In the genomic region with DNA sequence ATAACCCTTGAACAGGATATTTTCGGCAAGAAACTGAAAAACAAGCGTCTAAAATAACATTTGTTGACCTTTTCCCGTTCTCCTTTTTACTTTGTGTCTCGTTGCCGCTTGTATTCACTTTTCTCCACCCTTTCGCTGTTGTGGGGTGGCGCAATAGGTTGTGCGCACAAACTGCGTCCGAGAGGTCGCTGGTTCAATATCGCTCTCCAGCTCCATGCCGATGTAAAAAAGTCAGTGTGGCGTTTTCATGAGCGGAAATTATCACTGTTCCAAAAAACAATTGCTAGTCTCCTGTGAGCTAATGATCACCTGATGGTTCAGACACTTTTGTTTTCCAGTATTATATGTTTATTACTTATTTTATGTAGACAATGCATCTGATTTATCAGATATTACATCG, we compare ENCODE assay signal across 2 worm cellular contexts.
TF ChIP-seq lines count a peak whose summit lies in the region.

No protein-coding gene starts in this region.

TF ChIP-seq in whole organism, L4 larva, 104 proteins besides CTCF, POLR2A, EP300 and RAD21 (continued from another document):
- TF ChIP-seq zfp-2 (tag; optimal IDR thresholded peaks at IDR 0.05; lab: Kevin White, UChicago): no peak
- no peak for TF ChIP-seq egl-27 (tag; optimal IDR thresholded peaks at IDR 0.05; lab: Kevin White, UChicago)
- peak; percentile 73 for TF ChIP-seq lin-13 (GFP tag; optimal IDR thresholded peaks at IDR 0.05; lab: Kevin White, UChicago)
- TF ChIP-seq dmd-8 (GFP tag; IDR thresholded peaks at IDR 0.05; lab: Robert Waterston, UW): peak; percentile 78; the same call in 1 of the 2 replicates
- TF ChIP-seq rbr-2 (tag; optimal IDR thresholded peaks at IDR 0.05; lab: Kevin White, UChicago): peak; percentile 88
- TF ChIP-seq fos-1 (tag; optimal IDR thresholded peaks at IDR 0.05; lab: Kevin White, UChicago): no peak
- no peak; the same call in 1 of the 2 replicates for TF ChIP-seq php-3 (GFP tag; IDR thresholded peaks at IDR 0.05; lab: Robert Waterston, UW)
- TF ChIP-seq snpc-1.2 (GFP tag; IDR thresholded peaks at IDR 0.05; lab: Robert Waterston, UW): no peak
- no peak for TF ChIP-seq zip-11 (GFP tag; IDR thresholded peaks at IDR 0.05; lab: Robert Waterston, UW)
- TF ChIP-seq dmd-6 (GFP tag; IDR thresholded peaks at IDR 0.05; lab: Robert Waterston, UW): peak; percentile 80
- TF ChIP-seq unc-39 (tag; optimal IDR thresholded peaks at IDR 0.05; lab: Kevin White, UChicago): no peak
- TF ChIP-seq lin-38 (GFP tag; IDR thresholded peaks at IDR 0.05; lab: Robert Waterston, UW): no peak; the same call in 1 of the 2 replicates
- TF ChIP-seq hmg-1.1 (GFP tag; IDR thresholded peaks at IDR 0.05; lab: Robert Waterston, UW): peak; percentile 93
- TF ChIP-seq zip-2 (tag; optimal IDR thresholded peaks at IDR 0.05; lab: Kevin White, UChicago): no peak
- peak; percentile 81 for TF ChIP-seq zfp-3 (GFP tag; conservative IDR thresholded peaks at IDR 0.05; lab: Robert Waterston, UW)
- peak; percentile 73 for TF ChIP-seq spr-1 (tag; optimal IDR thresholded peaks at IDR 0.05; lab: Kevin White, UChicago)
- no peak for TF ChIP-seq fkh-10 (GFP tag; optimal IDR thresholded peaks at IDR 0.05; lab: Kevin White, UChicago)
- TF ChIP-seq pha-4 (GFP tag; IDR thresholded peaks at IDR 0.05; lab: Robert Waterston, UW): peak; percentile 82
- TF ChIP-seq pha-4 (tag; optimal IDR thresholded peaks at IDR 0.05; lab: Kevin White, UChicago): no peak
- no peak for TF ChIP-seq lin-39 (tag; optimal IDR thresholded peaks at IDR 0.05; lab: Kevin White, UChicago)
- TF ChIP-seq F10B5.3 (tag; optimal IDR thresholded peaks at IDR 0.05; lab: Kevin White, UChicago): peak; percentile 7
- TF ChIP-seq nhr-48 (tag; optimal IDR thresholded peaks at IDR 0.05; lab: Kevin White, UChicago): no peak
- no peak for TF ChIP-seq ces-1 (GFP tag; optimal IDR thresholded peaks at IDR 0.05; lab: Kevin White, UChicago)
- peak; percentile 87 for TF ChIP-seq arid-1 (GFP tag; conservative IDR thresholded peaks at IDR 0.05; lab: Robert Waterston, UW)
- TF ChIP-seq mxl-2 (GFP tag; conservative IDR thresholded peaks at IDR 0.05; lab: Robert Waterston, UW): 0 out of 2 replicates have a peak, but pooled peaks have one; percentile 57
- no peak for TF ChIP-seq dpl-1 (GFP tag; optimal IDR thresholded peaks at IDR 0.05; lab: Kevin White, UChicago)
- peak; percentile 25 to 67 for TF ChIP-seq hif-1 (tag; optimal IDR thresholded peaks at IDR 0.05; lab: Kevin White, UChicago)
- TF ChIP-seq F26F4.8 (GFP tag; conservative IDR thresholded peaks at IDR 0.05; lab: Robert Waterston, UW): peak; percentile 71; the same call in 1 of the 2 replicates
- no peak for TF ChIP-seq daf-12 (tag; optimal IDR thresholded peaks at IDR 0.05; lab: Kevin White, UChicago)
- no peak; the same call in 1 of the 2 replicates for TF ChIP-seq egl-43 (GFP tag; IDR thresholded peaks at IDR 0.05; lab: Robert Waterston, UW)
- peak; percentile 63 for TF ChIP-seq hlh-30 (tag; optimal IDR thresholded peaks at IDR 0.05; lab: Kevin White, UChicago; ENCODE audit: insufficient read depth)
- TF ChIP-seq mes-2 (tag; optimal IDR thresholded peaks at IDR 0.05; lab: Kevin White, UChicago; ENCODE audit: poor library complexity, severe bottlenecking): peak; percentile 90
- no peak for TF ChIP-seq ceh-28 (tag; optimal IDR thresholded peaks at IDR 0.05; lab: Kevin White, UChicago)
- no peak for TF ChIP-seq tag-97 (GFP tag; IDR thresholded peaks at IDR 0.05; lab: Robert Waterston, UW)
- no peak for TF ChIP-seq daf-8 (GFP tag; IDR thresholded peaks at IDR 0.05; lab: Robert Waterston, UW)
- peak; percentile 72 for TF ChIP-seq duxl-1 (tag; optimal IDR thresholded peaks at IDR 0.05; lab: Kevin White, UChicago; ENCODE audit: poor library complexity)
- TF ChIP-seq dmd-9 (GFP tag; IDR thresholded peaks at IDR 0.05; lab: Robert Waterston, UW): no peak
- TF ChIP-seq vab-7 (GFP tag; IDR thresholded peaks at IDR 0.05; lab: Robert Waterston, UW): peak; percentile 88
- no peak for TF ChIP-seq ceh-82 (tag; optimal IDR thresholded peaks at IDR 0.05; lab: Kevin White, UChicago)
- no peak for TF ChIP-seq nhr-237 (tag; optimal IDR thresholded peaks at IDR 0.05; lab: Kevin White, UChicago)
- TF ChIP-seq T26A8.4 (GFP tag; IDR thresholded peaks at IDR 0.05; lab: Robert Waterston, UW): no peak
- TF ChIP-seq ztf-11 (tag; optimal IDR thresholded peaks at IDR 0.05; lab: Kevin White, UChicago): no peak
- TF ChIP-seq attf-4 (tag; optimal IDR thresholded peaks at IDR 0.05; lab: Kevin White, UChicago): no peak
- TF ChIP-seq spr-3 (GFP tag; optimal IDR thresholded peaks at IDR 0.05; lab: Kevin White, UChicago): peak; percentile 30
- no peak for TF ChIP-seq lin-1 (GFP tag; IDR thresholded peaks at IDR 0.05; lab: Robert Waterston, UW)
- no peak for TF ChIP-seq nhr-76 (tag; optimal IDR thresholded peaks at IDR 0.05; lab: Kevin White, UChicago)
- no peak for TF ChIP-seq lin-15B (tag; optimal IDR thresholded peaks at IDR 0.05; lab: Kevin White, UChicago)

TF ChIP-seq in whole organism, late embryonic, 69 proteins besides CTCF, POLR2A, EP300 and RAD21 (continued from another document):
- TF ChIP-seq syd-9 (tag; optimal IDR thresholded peaks at IDR 0.05; lab: Kevin White, UChicago) (peak; percentile 91), ceh-6 (GFP tag; optimal IDR thresholded peaks at IDR 0.05; lab: Kevin White, UChicago) (peak; percentile 93), fax-1 (tag; optimal IDR thresholded peaks at IDR 0.05; lab: Kevin White, UChicago) (peak; percentile 83), sdc-2 (tag; optimal IDR thresholded peaks at IDR 0.05; lab: Kevin White, UChicago) (peak; percentile 78)
